Worm (Caenorhabditis elegans) whole organism, late embryonic: Measurements from ENCODE around the gene let-92.
A peak's percentile ranks its signal among the peaks of the same experiment; 100 is the strongest.

Experiments used
- C08G9.2 ChIP-seq: sonication (generic microtip); optimal IDR thresholded peaks from 2 replicates; lab custom pipeline; 2016; ENCODE audit warnings: mild to moderate bottlenecking, missing genetic modification characterization, moderate library complexity, missing compliant biosample characterization
- C38D4.7 ChIP-seq: fragments of 200-800 bp; sonication (Bioruptor generic); optimal IDR thresholded peaks from 2 replicates; lab custom pipeline; 2018; ENCODE audit warnings: mild to moderate bottlenecking, missing genetic modification characterization, moderate library complexity, missing compliant biosample characterization
- F13H6.1 ChIP-seq: sonication (generic microtip); optimal IDR thresholded peaks from 2 replicates; lab custom pipeline; 2016; ENCODE audit warnings: missing genetic modification characterization, missing compliant biosample characterization
- K09A11.1 ChIP-seq: sonication (generic microtip); optimal IDR thresholded peaks from 2 replicates; lab custom pipeline; 2017; ENCODE audit warnings: antibody characterized with exemption, mild to moderate bottlenecking, missing genetic modification characterization, missing compliant biosample characterization; ENCODE audit not compliant: insufficient read depth
- T23F11.4 ChIP-seq: fragments of 200-800 bp; sonication (Bioruptor generic); optimal IDR thresholded peaks from 2 replicates; lab custom pipeline; 2018; ENCODE audit warnings: mild to moderate bottlenecking, missing genetic modification characterization, missing compliant biosample characterization
- Y22D7AL.16 ChIP-seq: sonication (generic microtip); optimal IDR thresholded peaks from 2 replicates; lab custom pipeline; 2016; ENCODE audit warnings: missing genetic modification characterization, missing compliant biosample characterization
- ahr-1 ChIP-seq: sonication (generic microtip); optimal IDR thresholded peaks from 2 replicates; lab custom pipeline; 2016; ENCODE audit warnings: missing genetic modification characterization, missing compliant biosample characterization
- ceh-19 ChIP-seq: fragments of 200-800 bp; sonication (Bioruptor generic); optimal IDR thresholded peaks from 2 replicates; lab custom pipeline; 2018; ENCODE audit warnings: mild to moderate bottlenecking, missing genetic modification characterization, missing compliant biosample characterization
- ceh-2 ChIP-seq: sonication (generic microtip); optimal IDR thresholded peaks from 2 replicates; lab custom pipeline; 2016; ENCODE audit warnings: missing genotype, missing genetic modification characterization, missing compliant biosample characterization
- ceh-24 ChIP-seq: sonication (generic microtip); optimal IDR thresholded peaks from 2 replicates; lab custom pipeline; 2016; ENCODE audit warnings: mild to moderate bottlenecking, missing genetic modification characterization, missing compliant biosample characterization
- ceh-31 ChIP-seq: sonication (generic microtip); optimal IDR thresholded peaks from 2 replicates; lab custom pipeline; 2016; ENCODE audit warnings: missing genetic modification characterization, missing compliant biosample characterization
- ceh-45 ChIP-seq: fragments of 200-800 bp; sonication (Bioruptor generic); IDR thresholded peaks from 2 replicates; pipeline ENCODE4 v1.3.6; 2022; ENCODE audit warnings: missing genetic modification reagents, missing genetic modification characterization, missing compliant biosample characterization
- ceh-48 ChIP-seq: sonication (generic microtip); optimal IDR thresholded peaks from 2 replicates; lab custom pipeline; 2016; ENCODE audit warnings: missing genetic modification characterization, inconsistent platforms, missing compliant biosample characterization
- ceh-6 ChIP-seq: fragments of 200-800 bp; sonication (Bioruptor generic); optimal IDR thresholded peaks from 2 replicates; lab custom pipeline; 2018; ENCODE audit warnings: mild to moderate bottlenecking, missing genetic modification characterization, missing compliant biosample characterization
- dve-1 ChIP-seq: sonication (generic microtip); optimal IDR thresholded peaks from 2 replicates; lab custom pipeline; 2017; ENCODE audit warnings: antibody characterized with exemption, mild to moderate bottlenecking, missing genetic modification characterization, missing compliant biosample characterization
- elt-2 ChIP-seq: sonication (generic microtip); optimal IDR thresholded peaks from 2 replicates; lab custom pipeline; 2016; ENCODE audit warnings: missing genetic modification reagents, missing genetic modification characterization, missing compliant biosample characterization
- ets-4 ChIP-seq: sonication (generic microtip); optimal IDR thresholded peaks from 2 replicates; lab custom pipeline; 2016; ENCODE audit warnings: missing genetic modification characterization, missing compliant biosample characterization
- fax-1 ChIP-seq: sonication (generic microtip); optimal IDR thresholded peaks from 2 replicates; lab custom pipeline; 2016; ENCODE audit warnings: missing genotype, missing genetic modification characterization, missing compliant biosample characterization
- gmeb-2 ChIP-seq: sonication (generic microtip); optimal IDR thresholded peaks from 2 replicates; lab custom pipeline; 2016; ENCODE audit warnings: missing genetic modification characterization, inconsistent platforms, missing compliant biosample characterization
- hlh-13 ChIP-seq: fragments of 200-800 bp; sonication (Bioruptor generic); optimal IDR thresholded peaks from 2 replicates; lab custom pipeline; 2018; ENCODE audit warnings: mild to moderate bottlenecking, missing genetic modification characterization, missing compliant biosample characterization
- hlh-15 ChIP-seq: sonication (generic microtip); optimal IDR thresholded peaks from 2 replicates; lab custom pipeline; 2016; ENCODE audit warnings: missing genetic modification characterization, missing compliant biosample characterization
- hlh-30 ChIP-seq: sonication (generic microtip); optimal IDR thresholded peaks from 2 replicates; lab custom pipeline; 2017; ENCODE audit warnings: antibody characterized with exemption, missing genetic modification characterization, missing compliant biosample characterization; ENCODE audit not compliant: insufficient read depth
- hlh-6 ChIP-seq: sonication (generic microtip); optimal IDR thresholded peaks from 2 replicates; lab custom pipeline; 2016; ENCODE audit warnings: missing genotype, missing genetic modification characterization, missing compliant biosample characterization
- hlh-8 ChIP-seq: sonication (generic microtip); optimal IDR thresholded peaks from 2 replicates; lab custom pipeline; 2016; ENCODE audit warnings: missing genotype, missing genetic modification characterization, missing compliant biosample characterization
- lim-6 ChIP-seq: sonication (generic microtip); optimal IDR thresholded peaks from 2 replicates; lab custom pipeline; 2016; ENCODE audit warnings: missing genetic modification characterization, missing compliant biosample characterization
- madf-2 ChIP-seq: sonication (generic microtip); optimal IDR thresholded peaks from 2 replicates; lab custom pipeline; 2017; ENCODE audit warnings: missing genetic modification characterization, missing compliant biosample characterization
- nfya-1 ChIP-seq: sonication (generic microtip); optimal IDR thresholded peaks from 2 replicates; lab custom pipeline; 2017; ENCODE audit warnings: missing genetic modification characterization, mild to moderate bottlenecking, missing compliant biosample characterization, antibody characterized with exemption, moderate library complexity
- nhr-11 ChIP-seq: fragments of 150-350 bp; optimal IDR thresholded peaks from 2 replicates; lab custom pipeline; 2014; ENCODE audit warnings: missing biosample characterization, missing genetic modification characterization
- npax-4 ChIP-seq: sonication (generic microtip); optimal IDR thresholded peaks from 2 replicates; lab custom pipeline; 2016; ENCODE audit warnings: missing genetic modification characterization, missing compliant biosample characterization
- odd-2 ChIP-seq: sonication (generic microtip); optimal IDR thresholded peaks from 2 replicates; lab custom pipeline; 2017; ENCODE audit warnings: antibody characterized with exemption, mild to moderate bottlenecking, missing genetic modification characterization, missing compliant biosample characterization
- pax-1 ChIP-seq: fragments of 150-350 bp; optimal IDR thresholded peaks from 2 replicates; lab custom pipeline; 2014; ENCODE audit warnings: missing biosample characterization, missing genetic modification characterization
- pha-2 ChIP-seq: sonication (generic microtip); optimal IDR thresholded peaks from 2 replicates; lab custom pipeline; 2017; ENCODE audit warnings: mild to moderate bottlenecking, missing genetic modification characterization, missing compliant biosample characterization
- pha-4 ChIP-seq: fragments of 150-350 bp; optimal IDR thresholded peaks from 2 replicates; lab custom pipeline; 2018; ENCODE audit warnings: missing biosample characterization, missing genetic modification reagents, missing genetic modification characterization
- pqm-1 ChIP-seq: sonication (generic microtip); optimal IDR thresholded peaks from 2 replicates; lab custom pipeline; 2016; ENCODE audit warnings: missing genetic modification characterization, missing compliant biosample characterization
- sdc-2 ChIP-seq: sonication (generic microtip); optimal IDR thresholded peaks from 2 replicates; lab custom pipeline; 2016; ENCODE audit warnings: missing genotype, missing genetic modification characterization, missing compliant biosample characterization
- sox-2 ChIP-seq: fragments of 200-800 bp; sonication (Bioruptor generic); IDR thresholded peaks from 2 replicates; pipeline ENCODE4 v1.3.6; 2022; ENCODE audit warnings: missing genetic modification reagents, missing genetic modification characterization, missing compliant biosample characterization
- syd-9 ChIP-seq: sonication (generic microtip); optimal IDR thresholded peaks from 2 replicates; lab custom pipeline; 2016; ENCODE audit warnings: mild to moderate bottlenecking, missing genetic modification characterization, moderate library complexity, missing compliant biosample characterization
- tbx-2 ChIP-seq: sonication (generic microtip); optimal IDR thresholded peaks from 2 replicates; lab custom pipeline; 2016; ENCODE audit warnings: missing genetic modification characterization, missing compliant biosample characterization
- tbx-7 ChIP-seq: sonication (generic microtip); optimal IDR thresholded peaks from 2 replicates; lab custom pipeline; 2016; ENCODE audit warnings: missing genotype, missing genetic modification characterization, missing compliant biosample characterization
- ttx-3 ChIP-seq: sonication (generic microtip); optimal IDR thresholded peaks from 2 replicates; lab custom pipeline; 2016; ENCODE audit warnings: missing genetic modification reagents, missing genetic modification characterization, missing compliant biosample characterization
- unc-42 ChIP-seq: sonication (generic microtip); optimal IDR thresholded peaks from 2 replicates; lab custom pipeline; 2016; ENCODE audit warnings: missing genotype, missing genetic modification characterization, missing compliant biosample characterization
- unc-55 ChIP-seq: sonication (generic microtip); optimal IDR thresholded peaks from 2 replicates; lab custom pipeline; 2017; ENCODE audit warnings: missing biosample characterization, missing genetic modification reagents, missing genetic modification characterization
- unc-86 ChIP-seq: sonication (generic microtip); optimal IDR thresholded peaks from 2 replicates; lab custom pipeline; 2016; ENCODE audit warnings: missing genetic modification characterization, missing compliant biosample characterization
- zip-5 ChIP-seq: sonication (generic microtip); optimal IDR thresholded peaks from 2 replicates; lab custom pipeline; 2016; ENCODE audit warnings: missing genetic modification characterization, missing compliant biosample characterization

let-92 gene

ce11 chrIV:11864226-11864625 is 6.0 kb downstream of the let-92 start, which contains the start of gene trpa-1:
Gene trpa-1, plus strand, starts transcription at chrIV:11864526.
- TF ChIP-seq sdc-2 = no peak
- TF ChIP-seq sox-2 (GFP tag; lab: Robert Waterston, UW) = no peak
- TF ChIP-seq C38D4.7 = no peak
- TF ChIP-seq tbx-2 (tag; lab: Kevin White, UChicago) = no peak
- TF ChIP-seq ets-4 (tag; lab: Kevin White, UChicago) = no peak

- TF ChIP-seq K09A11.1 (tag; lab: Kevin White, UChicago) (no peak), hlh-13 (GFP tag; lab: Kevin White, UChicago) (no peak), pax-1 (tag; lab: Kevin White, UChicago) (no peak), ahr-1 (tag; lab: Kevin White, UChicago) (no peak), pha-4 (tag; lab: Kevin White, UChicago) (no peak), hlh-8 (tag; lab: Kevin White, UChicago) (no peak), hlh-15 (tag; lab: Kevin White, UChicago) (no peak), sdc-2 (no peak), elt-2 (tag; lab: Kevin White, UChicago) (no peak), ceh-2 (tag; lab: Kevin White, UChicago) (no peak), ceh-24 (tag; lab: Kevin White, UChicago) (no peak), nfya-1 (peak; percentile 20), pha-2 (tag; lab: Kevin White, UChicago) (no peak), dve-1 (no peak), hlh-30 (tag; lab: Kevin White, UChicago) (peak; percentile 13), unc-42 (tag; lab: Kevin White, UChicago) (peak; percentile 3), pqm-1 (no peak), F13H6.1 (tag; lab: Kevin White, UChicago) (no peak), C38D4.7 (no peak), zip-5 (tag; lab: Kevin White, UChicago) (no peak), nhr-11 (tag; lab: Kevin White, UChicago) (no peak), hlh-6 (no peak), ceh-31 (tag; lab: Kevin White, UChicago) (peak; percentile 37), gmeb-2 (tag; lab: Kevin White, UChicago) (no peak), ttx-3 (tag; lab: Kevin White, UChicago) (peak; percentile 64), T23F11.4 (GFP tag; lab: Kevin White, UChicago) (no peak)
- TF ChIP-seq, all 69 proteins: peak for 5
These were observed 9.5 kb downstream of the let-92 start for ce11 chrIV:11867652-11868232.

- no peak for TF ChIP-seq C38D4.7
- TF ChIP-seq ceh-19 (GFP tag; lab: Kevin White, UChicago) = no peak
- TF ChIP-seq ceh-45 (GFP tag; lab: Robert Waterston, UW) = no peak
- TF ChIP-seq, all 69 proteins: peak for 0
These were observed 10.2 kb downstream of the let-92 start for ce11 chrIV:11868452-11868851.

ce11 chrIV:11871083-11871482 is 12.8 kb downstream of the let-92 start:
- TF ChIP-seq gmeb-2 (tag; lab: Kevin White, UChicago) (no peak), C08G9.2 (tag; lab: Kevin White, UChicago) (peak; percentile 57), ahr-1 (tag; lab: Kevin White, UChicago) (no peak), K09A11.1 (tag; lab: Kevin White, UChicago) (no peak), ttx-3 (tag; lab: Kevin White, UChicago) (no peak), ceh-6 (GFP tag; lab: Kevin White, UChicago) (no peak), pax-1 (tag; lab: Kevin White, UChicago) (no peak), tbx-7 (no peak), hlh-30 (tag; lab: Kevin White, UChicago) (no peak), syd-9 (tag; lab: Kevin White, UChicago) (peak; percentile 43), tbx-2 (tag; lab: Kevin White, UChicago) (peak; percentile 32), odd-2 (tag; lab: Kevin White, UChicago) (no peak), ceh-31 (tag; lab: Kevin White, UChicago) (peak; percentile 49), pha-4 (tag; lab: Kevin White, UChicago) (no peak), unc-55 (GFP tag; lab: Kevin White, UChicago) (no peak), pqm-1 (no peak), F13H6.1 (tag; lab: Kevin White, UChicago) (no peak), unc-86 (no peak), hlh-8 (tag; lab: Kevin White, UChicago) (no peak), sox-2 (GFP tag; lab: Robert Waterston, UW) (no peak), fax-1 (tag; lab: Kevin White, UChicago) (no peak), hlh-6 (peak; percentile 32), ceh-48 (tag; lab: Kevin White, UChicago) (peak; percentile 93), Y22D7AL.16 (tag; lab: Kevin White, UChicago) (no peak), ceh-19 (GFP tag; lab: Kevin White, UChicago) (no peak), lim-6 (no peak), unc-42 (tag; lab: Kevin White, UChicago) (peak; percentile 57), npax-4 (no peak), madf-2 (tag; lab: Kevin White, UChicago) (no peak)
